Worm (Caenorhabditis elegans) whole organism, late embryonic: ENCODE data around the gene par-4.

Experiments used
- elt-4 ChIP-seq: sonication (generic microtip); optimal IDR thresholded peaks from 2 replicates; lab custom pipeline; 2016; ENCODE audit warnings: missing genetic modification characterization, missing compliant biosample characterization
- tbx-7 ChIP-seq: sonication (generic microtip); optimal IDR thresholded peaks from 2 replicates; lab custom pipeline; 2016; ENCODE audit warnings: missing genotype, missing genetic modification characterization, missing compliant biosample characterization

DNA sequence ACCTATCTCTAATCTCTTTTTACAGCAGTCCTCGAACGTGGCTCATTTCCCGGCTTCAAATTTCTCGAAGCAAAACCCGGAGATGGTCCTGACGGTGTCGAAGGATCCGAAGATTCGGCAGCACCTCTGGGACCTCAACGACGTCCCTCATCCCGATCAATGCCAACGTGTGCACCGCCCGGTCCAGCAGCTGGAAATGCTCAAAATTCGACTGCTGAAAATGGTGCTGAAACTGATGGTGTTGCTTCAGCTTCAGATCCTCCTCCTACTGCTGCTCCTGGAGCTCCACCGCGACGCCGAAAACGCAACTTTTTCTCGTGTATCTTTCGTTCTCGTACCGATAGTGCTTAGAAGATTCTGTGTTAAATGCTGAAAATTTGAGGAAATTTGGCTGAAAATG, 7.6 kb downstream of the par-4 start:
- TF ChIP-seq tbx-7 (tag; lab: Kevin White, UChicago) (no peak), elt-4 (no peak)
